Worm (Caenorhabditis elegans): ENCODE measurements around the gene Y38H8A.12.
"Not testable (repeated sequence)": the region's sequence is repeated elsewhere in the genome, so short reads cannot be mapped to it uniquely, and the experiment has no call there.

Y38H8A.12 gene

ce11 chrIV:13450740-13451139, 10.0 kb downstream of the Y38H8A.12 start:
- TF ChIP-seq efl-1 (optimal IDR thresholded peaks at IDR 0.05) (peak in 1 of 2 experiments; percentile 77), efl-1 (GFP tag; optimal IDR thresholded peaks at IDR 0.05 in 1 of 2) (peak in 1 of 2 experiments; percentile 46), ceh-90 (tag; optimal IDR thresholded peaks at IDR 0.05) (no peak)

- TF ChIP-seq unc-62 (GFP tag; optimal IDR thresholded peaks at IDR 0.05), result no peak
- no peak for TF ChIP-seq fkh-8 (tag; optimal IDR thresholded peaks at IDR 0.05)
- no peak for TF ChIP-seq nhr-85 (tag)
- no peak for TF ChIP-seq fkh-10 (GFP tag; optimal IDR thresholded peaks at IDR 0.05)
- TF ChIP-seq elt-3 (tag; optimal IDR thresholded peaks at IDR 0.05), result no peak
- no peak for TF ChIP-seq zag-1 (tag; optimal IDR thresholded peaks at IDR 0.05)
- TF ChIP-seq lin-39 (tag; optimal IDR thresholded peaks at IDR 0.05), result no peak
- TF ChIP-seq unc-30 (tag; optimal IDR thresholded peaks at IDR 0.05), result no peak
- no peak for TF ChIP-seq efl-1 (optimal IDR thresholded peaks at IDR 0.05)
- no peak for TF ChIP-seq efl-1 (GFP tag; optimal IDR thresholded peaks at IDR 0.05 in 1 of 2)
- TF ChIP-seq nhr-90 (tag; optimal IDR thresholded peaks at IDR 0.05; ENCODE audit: poor library complexity), result no peak
- no peak for TF ChIP-seq efl-3 (GFP tag; optimal IDR thresholded peaks at IDR 0.05)
- TF ChIP-seq sptf-1 (tag; optimal IDR thresholded peaks at IDR 0.05), result no peak
- no peak for TF ChIP-seq alr-1 (tag; optimal IDR thresholded peaks at IDR 0.05; ENCODE audit: borderline replicate concordance)
- no peak for TF ChIP-seq C04F5.9 (tag; optimal IDR thresholded peaks at IDR 0.05)
- no peak for TF ChIP-seq sox-4 (tag; optimal IDR thresholded peaks at IDR 0.05)
- no peak for TF ChIP-seq nhr-71 (tag; optimal IDR thresholded peaks at IDR 0.05)
These were observed 15.5 kb downstream of the Y38H8A.12 start, which contains the start of gene mam-3 for ce11 chrIV:13445275-13445674. Gene mam-3, minus strand, starts transcription at chrIV:13445375.

ce11 chrIV:13443543-13443942, 17.2 kb downstream of the Y38H8A.12 start:
- peak; percentile 30 for TF ChIP-seq nhr-85 (tag)

ce11 chrIV:13433904-13434303, 26.9 kb downstream of the Y38H8A.12 start, which contains the start of gene K09B11.5:
Gene K09B11.5, minus strand, starts transcription at chrIV:13434004.
- not testable (repeated sequence) for TF ChIP-seq mef-2 (tag; optimal IDR thresholded peaks at IDR 0.05); ztf-11 (tag; optimal IDR thresholded peaks at IDR 0.05); fkh-4 (tag; optimal IDR thresholded peaks at IDR 0.05; ENCODE audit: borderline replicate concordance)

ce11 chrIV:13430137-13430536, 30.6 kb downstream of the Y38H8A.12 start:
- TF ChIP-seq tbx-2 (tag; optimal IDR thresholded peaks at IDR 0.05) (peak; percentile 11), swsn-7 (tag; optimal IDR thresholded peaks at IDR 0.05) (peak; percentile 20), nhr-19 (GFP tag; conservative IDR thresholded peaks at IDR 0.05) (peak; percentile 66), dsc-1 (tag; optimal IDR thresholded peaks at IDR 0.05) (peak; percentile 23), snpc-4 (tag; optimal IDR thresholded peaks at IDR 0.05) (peak; percentile 50), efl-1 (optimal IDR thresholded peaks at IDR 0.05) (peak in 1 of 2 experiments; percentile 0), efl-1 (GFP tag; optimal IDR thresholded peaks at IDR 0.05 in 1 of 2) (peak in 1 of 2 experiments; percentile 65), grh-1 (GFP tag; IDR thresholded peaks at IDR 0.05) (0 out of 2 replicates have a peak, but pooled peaks have one; percentile 26), isw-1 (GFP tag; IDR thresholded peaks at IDR 0.05) (peak; percentile 42; the same call in 1 of the 2 replicates), lin-13 (GFP tag; optimal IDR thresholded peaks at IDR 0.05) (peak; percentile 28), nhr-47 (tag; optimal IDR thresholded peaks at IDR 0.05) (peak; percentile 57)

- TF ChIP-seq tlp-1 (tag; optimal IDR thresholded peaks at IDR 0.05) (no peak), zip-4 (GFP tag; optimal IDR thresholded peaks at IDR 0.05) (no peak), Y116A8C.19 (tag; optimal IDR thresholded peaks at IDR 0.05; ENCODE audit: borderline replicate concordance) (no peak), blmp-1 (tag; optimal IDR thresholded peaks at IDR 0.05) (no peak), snpc-4 (tag; optimal IDR thresholded peaks at IDR 0.05) (no peak), F16B12.6 (tag; optimal IDR thresholded peaks at IDR 0.05) (no peak), nhr-237 (tag; optimal IDR thresholded peaks at IDR 0.05) (no peak), sup-37 (GFP tag; optimal IDR thresholded peaks at IDR 0.05) (no peak)
These were observed 31.5 kb downstream of the Y38H8A.12 start, which contains the start of gene K09B11.4 for ce11 chrIV:13429240-13429639. Gene K09B11.4, plus strand, starts transcription at chrIV:13429540.
